Worm (Caenorhabditis elegans) whole organism, mixed stage, embryonic: ENCODE results near the gene clec-33.

ENCODE experiments used
- M03D4.4 ChIP-seq: sonication (generic microtip); optimal IDR thresholded peaks from 2 replicates; lab custom pipeline; 2017; ENCODE audit warnings: mild to moderate bottlenecking, missing genetic modification characterization, missing compliant biosample characterization
- bed-3 ChIP-seq: fragments of 200-800 bp; sonication (Bioruptor generic); optimal IDR thresholded peaks from 3 replicates; lab custom pipeline; 2018; ENCODE audit warnings: mild to moderate bottlenecking, missing genetic modification characterization, moderate library complexity, missing compliant biosample characterization
- blmp-1 ChIP-seq: fragments of 150-350 bp; optimal IDR thresholded peaks from 2 replicates; lab custom pipeline; 2014; ENCODE audit warnings: missing biosample characterization, missing genetic modification characterization
- ceh-39 ChIP-seq: fragments of 150-350 bp; optimal IDR thresholded peaks from 2 replicates; lab custom pipeline; 2014; ENCODE audit warnings: missing biosample characterization, missing genetic modification characterization
- ceh-43 ChIP-seq: fragments of 200-800 bp; sonication (Bioruptor generic); optimal IDR thresholded peaks from 2 replicates; lab custom pipeline; 2018; ENCODE audit warnings: mild to moderate bottlenecking, missing genetic modification characterization, moderate library complexity, missing compliant biosample characterization
- ceh-83 ChIP-seq: fragments of 200-800 bp; sonication (Bioruptor generic); optimal IDR thresholded peaks from 2 replicates; lab custom pipeline; 2018; ENCODE audit warnings: mild to moderate bottlenecking, missing genetic modification characterization, missing compliant biosample characterization
- cnd-1 ChIP-seq: fragments of 200-800 bp; sonication (Bioruptor generic); optimal IDR thresholded peaks from 2 replicates; lab custom pipeline; 2018; ENCODE audit warnings: mild to moderate bottlenecking, missing genetic modification characterization, missing compliant biosample characterization
- drap-1 ChIP-seq: fragments of 200-800 bp; sonication (Bioruptor generic); optimal IDR thresholded peaks from 3 replicates; lab custom pipeline; 2018; ENCODE audit warnings: mild to moderate bottlenecking, missing genetic modification characterization, missing compliant biosample characterization
- elt-1 ChIP-seq: sonication (generic microtip); optimal IDR thresholded peaks from 2 replicates; lab custom pipeline; 2017; ENCODE audit warnings: missing genetic modification characterization, mild to moderate bottlenecking, missing compliant biosample characterization, antibody characterized with exemption, moderate library complexity, borderline replicate concordance; ENCODE audit not compliant: insufficient read depth
- elt-3 ChIP-seq: fragments of 150-350 bp; optimal IDR thresholded peaks from 2 replicates; lab custom pipeline; 2014; ENCODE audit warnings: missing biosample characterization, missing genetic modification characterization
- flh-1 ChIP-seq: fragments of 200-800 bp; sonication (Bioruptor generic); optimal IDR thresholded peaks from 2 replicates; lab custom pipeline; 2018; ENCODE audit warnings: mild to moderate bottlenecking, missing genetic modification characterization, moderate library complexity, missing compliant biosample characterization
- ham-2 ChIP-seq: fragments of 200-800 bp; sonication (Bioruptor generic); optimal IDR thresholded peaks from 2 replicates; lab custom pipeline; 2018; ENCODE audit warnings: mild to moderate bottlenecking, missing genetic modification characterization, missing compliant biosample characterization
- lin-13 ChIP-seq: fragments of 150-350 bp; optimal IDR thresholded peaks from 2 replicates; lab custom pipeline; 2014; ENCODE audit warnings: missing biosample characterization, missing genetic modification characterization
- lin-32 ChIP-seq: fragments of 200-800 bp; sonication (Bioruptor generic); optimal IDR thresholded peaks from 2 replicates; lab custom pipeline; 2018; ENCODE audit warnings: mild to moderate bottlenecking, missing genetic modification characterization, missing compliant biosample characterization
- lsy-2 ChIP-seq: fragments of 150-350 bp; optimal IDR thresholded peaks from 2 replicates; lab custom pipeline; 2014; ENCODE audit warnings: missing biosample characterization, missing genetic modification characterization
- mab-5 ChIP-seq: fragments of 150-350 bp; optimal IDR thresholded peaks from 2 replicates; lab custom pipeline; 2014; ENCODE audit warnings: missing biosample characterization, missing genetic modification characterization
- mep-1 ChIP-seq: fragments of 150-350 bp; optimal IDR thresholded peaks from 2 replicates; lab custom pipeline; 2017; ENCODE audit warnings: missing biosample characterization, missing genetic modification reagents, missing genetic modification characterization, inconsistent platforms
- mls-2 ChIP-seq: sonication (generic microtip); optimal IDR thresholded peaks from 2 replicates; lab custom pipeline; 2016; ENCODE audit warnings: mild to moderate bottlenecking, missing genetic modification characterization, moderate library complexity, missing compliant biosample characterization
- nhr-2 ChIP-seq: fragments of 150-350 bp; optimal IDR thresholded peaks from 2 replicates; lab custom pipeline; 2014; ENCODE audit warnings: missing biosample characterization, missing genetic modification characterization
- nhr-237 ChIP-seq: fragments of 150-350 bp; optimal IDR thresholded peaks from 2 replicates; lab custom pipeline; 2014; ENCODE audit warnings: missing biosample characterization, missing genetic modification characterization
- nhr-28 ChIP-seq: fragments of 150-350 bp; optimal IDR thresholded peaks from 2 replicates; lab custom pipeline; 2014; ENCODE audit warnings: missing biosample characterization, missing genetic modification characterization
- nhr-76 ChIP-seq: sonication (generic microtip); optimal IDR thresholded peaks from 2 replicates; lab custom pipeline; 2017; ENCODE audit warnings: missing biosample characterization, missing genetic modification characterization
- pha-4 ChIP-seq: fragments of 150-350 bp; optimal IDR thresholded peaks from 2 replicates; lab custom pipeline; 2018; ENCODE audit warnings: missing biosample characterization, missing genetic modification reagents, missing genetic modification characterization
- sem-2 ChIP-seq: fragments of 200-800 bp; sonication (Bioruptor generic); optimal IDR thresholded peaks from 2 replicates; lab custom pipeline; 2018; ENCODE audit warnings: mild to moderate bottlenecking, missing genetic modification characterization, missing compliant biosample characterization
- snpc-4 ChIP-seq: fragments of 150-350 bp; optimal IDR thresholded peaks from 2 replicates; lab custom pipeline; 2014; ENCODE audit warnings: missing biosample characterization, missing genetic modification characterization
- sptf-1 ChIP-seq: sonication (generic microtip); optimal IDR thresholded peaks from 2 replicates; lab custom pipeline; 2017; ENCODE audit warnings: mild to moderate bottlenecking, missing genetic modification characterization, moderate library complexity, missing compliant biosample characterization
- tbx-8 ChIP-seq: fragments of 200-800 bp; sonication (Bioruptor generic); optimal IDR thresholded peaks from 2 replicates; lab custom pipeline; 2018; ENCODE audit warnings: mild to moderate bottlenecking, missing genetic modification characterization, moderate library complexity, missing compliant biosample characterization
- unc-62 ChIP-seq: fragments of 150-350 bp; optimal IDR thresholded peaks from 2 replicates; lab custom pipeline; 2014; ENCODE audit warnings: missing biosample characterization, missing genetic modification reagents, missing genetic modification characterization
- zip-8 ChIP-seq: fragments of 150-350 bp; optimal IDR thresholded peaks from 2 replicates; lab custom pipeline; 2014; ENCODE audit warnings: missing biosample characterization, missing genetic modification characterization
- ztf-11 ChIP-seq: fragments of 150-350 bp; optimal IDR thresholded peaks from 2 replicates; lab custom pipeline; 2014; ENCODE audit warnings: missing biosample characterization, missing genetic modification characterization

clec-33 gene

ce11 chrV:16871387-16871786 is 1.7 kb upstream of the clec-33 start, which contains the start of gene thn-4:
Gene thn-4, minus strand, starts transcription at chrV:16871487.
- TF ChIP-seq ham-2 (no peak), lin-32 (GFP tag; lab: Kevin White, UChicago) (no peak), bed-3 (GFP tag; lab: Kevin White, UChicago) (no peak), tbx-8 (GFP tag; lab: Kevin White, UChicago) (no peak)

- TF ChIP-seq blmp-1 (tag; lab: Kevin White, UChicago) = no peak
- no peak for TF ChIP-seq sptf-1 (tag; lab: Kevin White, UChicago)
- TF ChIP-seq unc-62 (GFP tag; lab: Kevin White, UChicago) = no peak
- no peak for TF ChIP-seq flh-1
- TF ChIP-seq tbx-8 (GFP tag; lab: Kevin White, UChicago) = no peak
- no peak for TF ChIP-seq sem-2
- no peak for TF ChIP-seq lsy-2 (tag; lab: Kevin White, UChicago)
- no peak for TF ChIP-seq mab-5
- TF ChIP-seq cnd-1 = no peak
- no peak for TF ChIP-seq M03D4.4 (tag; lab: Kevin White, UChicago)
- TF ChIP-seq ztf-11 = no peak
- TF ChIP-seq ham-2 = no peak
- TF ChIP-seq drap-1 (GFP tag; lab: Kevin White, UChicago) = no peak
- no peak for TF ChIP-seq nhr-76 (tag; lab: Kevin White, UChicago)
- TF ChIP-seq ceh-83 (GFP tag; lab: Kevin White, UChicago) = no peak
Observed at ce11 chrV:16865404-16865803, 4.2 kb downstream of the clec-33 start, which contains the start of gene clec-28. Gene clec-28, plus strand, starts transcription at chrV:16865704.

- no peak for TF ChIP-seq nhr-237 (tag; lab: Kevin White, UChicago)
- no peak for TF ChIP-seq mab-5
- no peak for TF ChIP-seq lin-32 (GFP tag; lab: Kevin White, UChicago)
- no peak for TF ChIP-seq zip-8
- no peak for TF ChIP-seq snpc-4
- TF ChIP-seq lin-13 (tag; lab: Kevin White, UChicago) = no peak
- TF ChIP-seq elt-1 (tag; lab: Kevin White, UChicago) = no peak
- no peak for TF ChIP-seq ham-2
- TF ChIP-seq bed-3 (GFP tag; lab: Kevin White, UChicago) = no peak
- no peak for TF ChIP-seq ceh-39 (tag; lab: Kevin White, UChicago)
- no peak for TF ChIP-seq blmp-1 (tag; lab: Kevin White, UChicago)
- no peak for TF ChIP-seq mep-1 (tag; lab: Kevin White, UChicago)
- TF ChIP-seq sem-2 = no peak
- TF ChIP-seq sptf-1 (tag; lab: Kevin White, UChicago) = no peak
- no peak for TF ChIP-seq mls-2 (tag; lab: Kevin White, UChicago)
- no peak for TF ChIP-seq ceh-43 (GFP tag; lab: Kevin White, UChicago)
- no peak for TF ChIP-seq cnd-1
Observed at ce11 chrV:16861719-16862118, 7.9 kb downstream of the clec-33 start, which contains the start of the genes clec-32 and clec-24. Gene clec-32, minus strand, starts transcription at chrV:16861819. Gene clec-24, plus strand, starts transcription at chrV:16862012.

ce11 chrV:16857977-16858479 is 11.6 kb downstream of the clec-33 start, which contains the start of the genes clec-31 and clec-22:
Gene clec-31, minus strand, starts transcription at chrV:16858077.
Gene clec-22, plus strand, starts transcription at chrV:16858429.
- TF ChIP-seq ztf-11 (no peak), lsy-2 (tag; lab: Kevin White, UChicago) (no peak), cnd-1 (no peak), bed-3 (GFP tag; lab: Kevin White, UChicago) (no peak), pha-4 (no peak), elt-3 (tag; lab: Kevin White, UChicago) (no peak), unc-62 (GFP tag; lab: Kevin White, UChicago) (no peak)

ce11 chrV:16853956-16854683 is 15.5 kb downstream of the clec-33 start, which contains the start of the genes clec-35 and clec-27:
Gene clec-35, minus strand, starts transcription at chrV:16854056.
Gene clec-27, plus strand, starts transcription at chrV:16854633.
- no peak for TF ChIP-seq cnd-1
- no peak for TF ChIP-seq nhr-28
- no peak for TF ChIP-seq ceh-43 (GFP tag; lab: Kevin White, UChicago)
- TF ChIP-seq drap-1 (GFP tag; lab: Kevin White, UChicago) = no peak
- no peak for TF ChIP-seq tbx-8 (GFP tag; lab: Kevin White, UChicago)
- TF ChIP-seq M03D4.4 (tag; lab: Kevin White, UChicago) = no peak
- no peak for TF ChIP-seq nhr-2
- no peak for TF ChIP-seq zip-8
- no peak for TF ChIP-seq snpc-4
- TF ChIP-seq ham-2 = no peak
- no peak for TF ChIP-seq elt-3 (tag; lab: Kevin White, UChicago)
- no peak for TF ChIP-seq lsy-2 (tag; lab: Kevin White, UChicago)
- TF ChIP-seq sem-2 = no peak
- no peak for TF ChIP-seq lin-32 (GFP tag; lab: Kevin White, UChicago)
- TF ChIP-seq ceh-39 (tag; lab: Kevin White, UChicago) = no peak
- no peak for TF ChIP-seq elt-1 (tag; lab: Kevin White, UChicago)
- no peak for TF ChIP-seq mls-2 (tag; lab: Kevin White, UChicago)
- TF ChIP-seq nhr-237 (tag; lab: Kevin White, UChicago) = no peak
- no peak for TF ChIP-seq unc-62 (GFP tag; lab: Kevin White, UChicago)
- no peak for TF ChIP-seq mep-1 (tag; lab: Kevin White, UChicago)
